Worm (Caenorhabditis elegans): Measurements from ENCODE around the gene ZK1010.8.

The ZK1010.8 gene

ce11 chrIII:12960705-12961104 is 39.8 kb downstream of the ZK1010.8 start:
- TF ChIP-seq daf-16 (GFP tag; optimal IDR thresholded peaks at IDR 0.05) = no peak
- TF ChIP-seq daf-16 (tag; optimal IDR thresholded peaks at IDR 0.05) = peak; percentile 54
- peak; percentile 43 for TF ChIP-seq nhr-28 (tag; optimal IDR thresholded peaks at IDR 0.05)
- TF ChIP-seq pqm-1 (tag; optimal IDR thresholded peaks at IDR 0.05) = peak; percentile 59
- TF ChIP-seq ama-1 (optimal IDR thresholded peaks at IDR 0.05) = no peak
- TF ChIP-seq zfp-2 (tag; optimal IDR thresholded peaks at IDR 0.05) = no peak
- no peak for TF ChIP-seq D1046.2 (GFP tag; IDR thresholded peaks at IDR 0.05)
- no peak for TF ChIP-seq mxl-3 (GFP tag; optimal IDR thresholded peaks at IDR 0.05)
- TF ChIP-seq lin-29 (GFP tag; IDR thresholded peaks at IDR 0.05) = no peak
- TF ChIP-seq nhr-77 (tag; optimal IDR thresholded peaks at IDR 0.05) = no peak
- TF ChIP-seq ceh-62 (tag; optimal IDR thresholded peaks at IDR 0.05) = no peak
- no peak for TF ChIP-seq ztf-7 (tag; optimal IDR thresholded peaks at IDR 0.05)
- TF ChIP-seq mdl-1 (tag; optimal IDR thresholded peaks at IDR 0.05) = no peak
- peak; percentile 68 for TF ChIP-seq dmd-6 (GFP tag; IDR thresholded peaks at IDR 0.05)
- TF ChIP-seq lsy-2 (tag; optimal IDR thresholded peaks at IDR 0.05) = no peak
- peak; percentile 46 for TF ChIP-seq hlh-11 (tag; optimal IDR thresholded peaks at IDR 0.05)
- peak; percentile 42; the same call in 1 of the 2 replicates for TF ChIP-seq lin-1 (GFP tag; IDR thresholded peaks at IDR 0.05)
- TF ChIP-seq nhr-25 (tag; optimal IDR thresholded peaks at IDR 0.05; ENCODE audit: borderline replicate concordance, insufficient read depth) = no peak
- no peak for TF ChIP-seq dmd-9 (GFP tag; IDR thresholded peaks at IDR 0.05)
- 0 out of 2 replicates have a peak, but pooled peaks have one; percentile 18 for TF ChIP-seq nhr-41 (GFP tag; IDR thresholded peaks at IDR 0.05)
- TF ChIP-seq nhr-48 (tag; optimal IDR thresholded peaks at IDR 0.05) = no peak
- peak; percentile 49 for TF ChIP-seq hlh-30 (tag; optimal IDR thresholded peaks at IDR 0.05; ENCODE audit: insufficient read depth)
- TF ChIP-seq dve-1 (tag; optimal IDR thresholded peaks at IDR 0.05; ENCODE audit: insufficient read depth) = peak; percentile 61

ce11 chrIII:12959286-12959685 is 41.2 kb downstream of the ZK1010.8 start:
- TF ChIP-seq ceh-32 (tag; optimal IDR thresholded peaks at IDR 0.05; ENCODE audit: poor library complexity) (no peak), nhr-102 (tag; optimal IDR thresholded peaks at IDR 0.05) (no peak), zip-2 (tag; optimal IDR thresholded peaks at IDR 0.05) (no peak), R02D3.7 (tag; optimal IDR thresholded peaks at IDR 0.05) (no peak), dve-1 (tag; optimal IDR thresholded peaks at IDR 0.05; ENCODE audit: insufficient read depth) (peak; percentile 69), ctbp-1 (GFP tag; IDR thresholded peaks at IDR 0.05) (no peak), daf-16 (GFP tag; optimal IDR thresholded peaks at IDR 0.05) (no peak), daf-16 (tag; optimal IDR thresholded peaks at IDR 0.05) (peak; percentile 8), nhr-28 (tag; optimal IDR thresholded peaks at IDR 0.05) (peak; percentile 88), zfp-3 (GFP tag; conservative IDR thresholded peaks at IDR 0.05) (no peak), aha-1 (tag) (no peak), madf-9 (GFP tag; conservative IDR thresholded peaks at IDR 0.05) (no peak), php-3 (GFP tag; IDR thresholded peaks at IDR 0.05) (0 out of 2 replicates have a peak, but pooled peaks have one; percentile 46), mep-1 (tag; optimal IDR thresholded peaks at IDR 0.05) (no peak), snpc-1.2 (GFP tag; IDR thresholded peaks at IDR 0.05) (no peak), T26A8.4 (GFP tag; IDR thresholded peaks at IDR 0.05) (no peak), nhr-111 (GFP tag; optimal IDR thresholded peaks at IDR 0.05) (no peak), aly-2 (tag; optimal IDR thresholded peaks at IDR 0.05) (no peak), cey-2 (tag; optimal IDR thresholded peaks at IDR 0.05; ENCODE audit: borderline replicate concordance, insufficient read depth) (no peak), fkh-10 (GFP tag; optimal IDR thresholded peaks at IDR 0.05) (no peak), nhr-48 (tag; optimal IDR thresholded peaks at IDR 0.05) (peak; percentile 16), nhr-25 (tag; optimal IDR thresholded peaks at IDR 0.05; ENCODE audit: borderline replicate concordance, insufficient read depth) (no peak), lin-38 (GFP tag; IDR thresholded peaks at IDR 0.05) (no peak), tra-1 (GFP tag; IDR thresholded peaks at IDR 0.05) (0 out of 2 replicates have a peak, but pooled peaks have one; percentile 51), nhr-77 (tag; optimal IDR thresholded peaks at IDR 0.05) (peak; percentile 26), ceh-62 (tag; optimal IDR thresholded peaks at IDR 0.05) (no peak), F26F4.8 (GFP tag; conservative IDR thresholded peaks at IDR 0.05) (no peak), hlh-30 (tag; optimal IDR thresholded peaks at IDR 0.05; ENCODE audit: insufficient read depth) (no peak), set-16 (GFP tag; IDR thresholded peaks at IDR 0.05) (no peak), nhr-11 (tag; optimal IDR thresholded peaks at IDR 0.05) (no peak), Y5F2A.4 (GFP tag; optimal IDR thresholded peaks at IDR 0.05) (no peak), mxl-2 (GFP tag; conservative IDR thresholded peaks at IDR 0.05) (no peak), lin-29 (GFP tag; IDR thresholded peaks at IDR 0.05) (no peak), unc-62 (GFP tag; optimal IDR thresholded peaks at IDR 0.05 in 1 of 2) (peak in 1 of 2 experiments; percentile 92), unc-62 (tag; optimal IDR thresholded peaks at IDR 0.05) (no peak), zip-11 (GFP tag; IDR thresholded peaks at IDR 0.05) (no peak)
